Fruit fly (Drosophila melanogaster) whole organism, embryonic: ENCODE results near the gene Hexim.

Experiments used
- Abd-B ChIP-seq: fragments of 200-800 bp; sonication (Bioruptor generic); optimal IDR thresholded peaks from 2 replicates; lab custom pipeline; 2018; ENCODE audit warnings: missing biosample characterization, mild to moderate bottlenecking, missing genetic modification characterization, moderate library complexity
- Ada2b ChIP-seq: fragments of 200-800 bp; sonication (Bioruptor generic); IDR thresholded peaks from 2 replicates; pipeline ENCODE4 v1.3.6; 2022; ENCODE audit warnings: missing biosample characterization, missing genetic modification characterization
- CG1024 ChIP-seq: fragments of 200-800 bp; sonication (Bioruptor generic); IDR thresholded peaks from 2 replicates; pipeline ENCODE4 v1.3.6; 2022; ENCODE audit warnings: missing biosample characterization, missing genetic modification characterization
- CG10321 ChIP-seq: fragments of 200-800 bp; sonication (Bioruptor generic); IDR thresholded peaks from 2 replicates; pipeline ENCODE4 v1.3.6; 2022; ENCODE audit warnings: missing biosample characterization, missing genetic modification characterization
- CG11247 ChIP-seq: fragments of 200-800 bp; sonication (Bioruptor generic); IDR thresholded peaks from 2 replicates; pipeline ENCODE4 v1.3.6; 2022; ENCODE audit warnings: missing biosample characterization, missing genetic modification characterization
- CG11560 ChIP-seq: fragments of 200-800 bp; sonication (Bioruptor generic); IDR thresholded peaks from 3 replicates; pipeline ENCODE4 v1.3.6; 2022; ENCODE audit warnings: missing biosample characterization, missing genetic modification characterization
- CG1233 ChIP-seq: fragments of 200-800 bp; sonication (Bioruptor generic); optimal IDR thresholded peaks from 4 replicates; lab custom pipeline; 2018; ENCODE audit warnings: missing biosample characterization, mild to moderate bottlenecking, missing genetic modification characterization
- CG13624 ChIP-seq: fragments of 200-800 bp; sonication (Bioruptor generic); optimal IDR thresholded peaks from 2 replicates; lab custom pipeline; 2016; ENCODE audit warnings: missing biosample characterization, missing genetic modification characterization
- CG13894 ChIP-seq: fragments of 200-800 bp; sonication (Bioruptor generic); optimal IDR thresholded peaks from 3 replicates; lab custom pipeline; 2018; ENCODE audit warnings: missing biosample characterization, mild to moderate bottlenecking, missing genetic modification characterization, moderate library complexity
- CG15011 ChIP-seq: fragments of 200-800 bp; sonication (Bioruptor generic); optimal IDR thresholded peaks from 3 replicates; lab custom pipeline; 2018; ENCODE audit warnings: missing biosample characterization, mild to moderate bottlenecking, missing genetic modification characterization
- CG1529 ChIP-seq: fragments of 200-800 bp; sonication (Bioruptor generic); optimal IDR thresholded peaks from 3 replicates; lab custom pipeline; 2018; ENCODE audit warnings: missing biosample characterization, missing genetic modification characterization
- CG1603 ChIP-seq: fragments of 200-800 bp; sonication (Bioruptor generic); optimal IDR thresholded peaks from 2 replicates; lab custom pipeline; 2019; ENCODE audit warnings: missing biosample characterization, mild to moderate bottlenecking, missing genetic modification characterization, moderate library complexity
- CG16815 ChIP-seq: fragments of 200-800 bp; sonication (Bioruptor generic); optimal IDR thresholded peaks from 3 replicates; lab custom pipeline; 2017; ENCODE audit warnings: missing biosample characterization, mild to moderate bottlenecking, missing genetic modification characterization
- CG17802 ChIP-seq: fragments of 200-800 bp; sonication (Bioruptor generic); optimal IDR thresholded peaks from 2 replicates; lab custom pipeline; 2018; ENCODE audit warnings: missing biosample characterization, mild to moderate bottlenecking, missing genetic modification characterization, moderate library complexity
- CG3065 ChIP-seq: fragments of 200-800 bp; sonication (Bioruptor generic); optimal IDR thresholded peaks from 2 replicates; lab custom pipeline; 2016; ENCODE audit warnings: missing biosample characterization, missing genetic modification characterization
- CG31388 ChIP-seq: fragments of 200-800 bp; sonication (Bioruptor generic); optimal IDR thresholded peaks from 2 replicates; lab custom pipeline; 2016; ENCODE audit warnings: missing biosample characterization, missing genetic modification characterization
- CG33557 ChIP-seq: fragments of 200-800 bp; sonication (Bioruptor generic); optimal IDR thresholded peaks from 2 replicates; lab custom pipeline; 2019; ENCODE audit warnings: missing biosample characterization, mild to moderate bottlenecking, missing genetic modification characterization, moderate library complexity
- CG3847 ChIP-seq: fragments of 200-800 bp; sonication (Bioruptor generic); IDR thresholded peaks from 2 replicates; pipeline ENCODE4 v1.3.6; 2022; ENCODE audit warnings: missing biosample characterization, missing genetic modification characterization
- CG43689 ChIP-seq: fragments of 200-800 bp; sonication (Bioruptor generic); IDR thresholded peaks from 2 replicates; pipeline ENCODE4 v1.3.6; 2022; ENCODE audit warnings: missing biosample characterization, missing genetic modification characterization
- CG6689 ChIP-seq: fragments of 200-800 bp; sonication (Bioruptor generic); IDR thresholded peaks from 2 replicates; pipeline ENCODE4 v1.3.6; 2022; ENCODE audit warnings: missing biosample characterization, missing genetic modification characterization
- CG7372 ChIP-seq: fragments of 200-800 bp; sonication (Bioruptor generic); IDR thresholded peaks from 2 replicates; pipeline ENCODE4 v1.3.6; 2022; ENCODE audit warnings: missing biosample characterization, missing genetic modification characterization
- CG8478 ChIP-seq: fragments of >200 bp; optimal IDR thresholded peaks from 2 replicates; lab custom pipeline; 2018
- Camta ChIP-seq: fragments of 200-800 bp; sonication (Bioruptor generic); optimal IDR thresholded peaks from 2 replicates; lab custom pipeline; 2016; ENCODE audit warnings: missing biosample characterization, missing genetic modification characterization
- Deaf1 ChIP-seq: fragments of 200-800 bp; optimal IDR thresholded peaks from 3 replicates; lab custom pipeline; 2019; ENCODE audit warnings: missing biosample characterization, mild to moderate bottlenecking, missing genetic modification characterization, moderate library complexity
- Dll ChIP-seq: fragments of 200-800 bp; sonication (Bioruptor generic); IDR thresholded peaks from 4 replicates; pipeline ENCODE4 v1.3.6; 2022; ENCODE audit warnings: missing biosample characterization, missing genetic modification characterization; ENCODE audit not compliant: partially characterized antibody
- HLHmδ ChIP-seq: fragments of 200-800 bp; sonication (Bioruptor generic); optimal IDR thresholded peaks from 2 replicates; lab custom pipeline; 2018; ENCODE audit warnings: missing biosample characterization, mild to moderate bottlenecking, missing genetic modification characterization, moderate library complexity
- Hr39 ChIP-seq: fragments of >200 bp; optimal IDR thresholded peaks from 2 replicates; lab custom pipeline; 2017
- MBD-R2 ChIP-seq: fragments of 200-800 bp; sonication (Bioruptor generic); IDR thresholded peaks from 2 replicates; pipeline ENCODE4 v1.3.6; 2022; ENCODE audit warnings: missing biosample characterization, missing genetic modification characterization
- Myb ChIP-seq: fragments of 200-800 bp; sonication (Bioruptor generic); optimal IDR thresholded peaks from 2 replicates; lab custom pipeline; 2016; ENCODE audit warnings: missing biosample characterization, missing genetic modification characterization
- NK7.1 ChIP-seq: fragments of 200-800 bp; sonication (Bioruptor generic); optimal IDR thresholded peaks from 3 replicates; lab custom pipeline; 2016; ENCODE audit warnings: missing biosample characterization, missing genetic modification characterization
- Neu2 ChIP-seq: fragments of 200-800 bp; sonication (Bioruptor generic); optimal IDR thresholded peaks from 3 replicates; lab custom pipeline; 2016; ENCODE audit warnings: missing biosample characterization, missing genetic modification characterization, borderline replicate concordance
- Pdp1 ChIP-seq, 2 experiments: fragments of 200-800 bp; sonication (Bioruptor generic); optimal IDR thresholded peaks; 3 replicates each; lab custom pipeline; 2016; ENCODE audit warnings: missing biosample characterization in 2 of 2, missing genetic modification characterization in 2 of 2, mild to moderate bottlenecking in 1 of 2, moderate library complexity in 1 of 2
- TFAM ChIP-seq: fragments of 200-800 bp; sonication (Bioruptor generic); optimal IDR thresholded peaks from 2 replicates; lab custom pipeline; 2017; ENCODE audit warnings: missing biosample characterization, missing genetic modification characterization, inconsistent platforms
- Xrp1 ChIP-seq: fragments of 200-800 bp; sonication (Bioruptor generic); IDR thresholded peaks from 2 replicates; pipeline ENCODE4 v1.3.6; 2022; ENCODE audit warnings: missing biosample characterization, missing genetic modification characterization
- az2 ChIP-seq: fragments of 200-800 bp; sonication (Bioruptor generic); optimal IDR thresholded peaks from 3 replicates; lab custom pipeline; 2016; ENCODE audit warnings: missing biosample characterization, missing genetic modification characterization
- bsh ChIP-seq, 2 experiments: fragments of 200-800 bp; sonication (Bioruptor generic); optimal IDR thresholded peaks; 2 replicates each; lab custom pipeline; 2017 to 2018; ENCODE audit warnings: mild to moderate bottlenecking in 2 of 2, missing biosample characterization in 2 of 2, missing genetic modification characterization in 2 of 2, moderate library complexity in 1 of 2
- ci ChIP-seq: fragments of 200-800 bp; sonication (Bioruptor generic); IDR thresholded peaks from 3 replicates; pipeline ENCODE4 v1.3.6; 2022; ENCODE audit warnings: missing biosample characterization, missing genetic modification characterization
- crc ChIP-seq: fragments of 200-800 bp; sonication (Bioruptor generic); optimal IDR thresholded peaks from 2 replicates; lab custom pipeline; 2016; ENCODE audit warnings: missing biosample characterization, missing genetic modification characterization
- dpn ChIP-seq, 2 experiments: fragments of 200-800 bp; sonication (Bioruptor generic); optimal IDR thresholded peaks; 3 replicates each; lab custom pipeline; 2016; ENCODE audit warnings: missing biosample characterization in 2 of 2, missing genetic modification characterization in 2 of 2
- dysf ChIP-seq: fragments of 200-800 bp; sonication (Bioruptor generic); IDR thresholded peaks from 3 replicates; pipeline ENCODE4 v1.3.6; 2022; ENCODE audit warnings: missing biosample characterization, missing genetic modification characterization
- gem ChIP-seq: fragments of 200-800 bp; sonication (Bioruptor generic); optimal IDR thresholded peaks from 2 replicates; lab custom pipeline; 2019; ENCODE audit warnings: missing biosample characterization, mild to moderate bottlenecking, missing genetic modification characterization, moderate library complexity
- grau ChIP-seq: fragments of 200-800 bp; optimal IDR thresholded peaks from 3 replicates; lab custom pipeline; 2019; ENCODE audit warnings: missing biosample characterization, mild to moderate bottlenecking, missing genetic modification characterization, moderate library complexity
- klu ChIP-seq: fragments of 200-800 bp; sonication (Bioruptor generic); IDR thresholded peaks from 2 replicates; pipeline ENCODE4 v1.3.6; 2022; ENCODE audit warnings: missing biosample characterization, missing genetic modification characterization
- knrl ChIP-seq: fragments of 200-800 bp; sonication (Bioruptor generic); IDR thresholded peaks from 3 replicates; pipeline ENCODE4 v1.3.6; 2022; ENCODE audit warnings: missing biosample characterization, missing genetic modification characterization; ENCODE audit not compliant: partially characterized antibody
- lola ChIP-seq, 3 experiments: fragments of >200 bp in 2 of 3; fragments of 200-800 bp in 1 of 3; sonication (Bioruptor generic) in 1 of 3; optimal IDR thresholded peaks; 2 replicates each; lab custom pipeline; 2017 to 2019; ENCODE audit warnings: missing biosample characterization in 3 of 3, missing genetic modification characterization in 3 of 3, mild to moderate bottlenecking in 1 of 3, moderate library complexity in 1 of 3
- odd ChIP-seq: fragments of 200-800 bp; sonication (Bioruptor generic); optimal IDR thresholded peaks from 2 replicates; lab custom pipeline; 2017; ENCODE audit warnings: missing biosample characterization, mild to moderate bottlenecking, missing genetic modification characterization
- pros ChIP-seq: fragments of 200-800 bp; sonication (Bioruptor generic); optimal IDR thresholded peaks from 3 replicates; lab custom pipeline; 2019; ENCODE audit warnings: missing biosample characterization, mild to moderate bottlenecking, missing genetic modification characterization, moderate library complexity
- sens ChIP-seq: fragments of 200-800 bp; sonication (Bioruptor generic); peaks from one replicate; lab custom pipeline; 2016; ENCODE audit warnings: missing biosample characterization, missing genetic modification characterization
- tup ChIP-seq: fragments of 200-800 bp; sonication (Bioruptor generic); optimal IDR thresholded peaks from 2 replicates; lab custom pipeline; 2016; ENCODE audit warnings: missing biosample characterization, mild to moderate bottlenecking, missing genetic modification characterization, moderate library complexity
- vfl ChIP-seq: fragments of 200-800 bp; sonication (Bioruptor generic); optimal IDR thresholded peaks from 2 replicates; lab custom pipeline; 2016; ENCODE audit warnings: missing biosample characterization, missing genetic modification characterization

The Hexim gene

DNA sequence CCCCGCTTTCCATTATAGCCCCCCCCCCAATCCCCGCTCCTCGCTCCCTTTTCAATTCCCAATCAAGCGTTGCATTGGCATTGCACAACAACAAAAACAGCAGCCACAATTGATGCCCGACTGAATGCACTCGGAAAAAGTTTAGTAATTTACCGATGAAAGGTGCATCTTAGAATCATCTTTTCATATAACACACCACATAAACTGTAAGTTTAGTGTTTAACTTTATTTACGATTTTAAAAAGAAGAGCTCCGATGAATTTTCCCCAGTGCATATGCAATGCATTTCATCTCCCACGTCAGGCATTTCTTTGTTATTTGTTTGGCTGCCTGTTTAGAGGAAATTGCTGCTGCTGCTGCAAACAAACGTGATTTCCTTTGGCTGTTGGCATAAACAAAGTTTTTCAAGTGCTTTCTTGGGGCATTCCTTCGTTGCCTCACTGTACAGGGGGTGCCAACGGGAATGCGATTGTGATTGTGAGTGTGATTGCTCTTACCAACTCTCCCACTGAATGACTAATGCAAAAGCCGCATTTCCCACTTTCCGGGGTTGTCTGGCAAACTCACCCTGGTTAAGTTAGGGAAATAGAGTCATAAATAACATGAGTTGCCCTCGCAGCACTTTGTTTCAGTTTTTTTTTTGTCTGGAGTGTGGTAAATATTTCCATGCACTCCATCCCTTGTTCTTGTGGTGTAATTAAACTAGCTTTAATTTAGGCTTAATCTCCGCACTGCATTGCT lies 33.2 kb downstream of the Hexim start (continued):
- TF ChIP-seq dpn (GFP tag; optimal IDR thresholded peaks at IDR 0.05; lab: Kevin White, UChicago): peak; percentile 47 to 54
- no peak for TF ChIP-seq vfl (GFP tag; lab: Kevin White, UChicago)
- no peak for TF ChIP-seq HLHmδ (GFP tag; lab: Kevin White, UChicago)
- peak; percentile 57 for TF ChIP-seq CG17802 (tag; lab: Kevin White, UChicago)
- no peak for TF ChIP-seq CG13894 (tag; lab: Kevin White, UChicago)
- TF ChIP-seq NK7.1 (GFP tag; lab: Kevin White, UChicago): peak; percentile 36
- peak; percentile 88 for TF ChIP-seq Xrp1 (GFP tag; lab: Robert Waterston, UW)
- TF ChIP-seq CG3065: no peak
- TF ChIP-seq CG10321 (GFP tag; lab: Robert Waterston, UW): no peak
- TF ChIP-seq CG3847: no peak
- peak; percentile 14 for TF ChIP-seq TFAM (GFP tag; lab: Kevin White, UChicago)
- no peak for TF ChIP-seq Myb (GFP tag; lab: Kevin White, UChicago)
- TF ChIP-seq CG13624: no peak
- TF ChIP-seq CG11560 (tag; lab: Robert Waterston, UW): no peak
- peak; percentile 47 for TF ChIP-seq CG16815 (GFP tag; lab: Kevin White, UChicago)
- TF ChIP-seq Hr39 (lab: Kevin White, UChicago): no peak
- TF ChIP-seq az2 (GFP tag; lab: Kevin White, UChicago): peak; percentile 68
- TF ChIP-seq grau (tag; lab: Kevin White, UChicago): peak; percentile 58
- TF ChIP-seq CG43689 (GFP tag; lab: Robert Waterston, UW): no peak
- peak; percentile 24; the same call in 1 of the 3 replicates for TF ChIP-seq dysf (GFP tag; lab: Robert Waterston, UW)
- peak; percentile 59 for TF ChIP-seq Pdp1 (GFP tag; optimal IDR thresholded peaks at IDR 0.05; lab: Kevin White, UChicago)
- TF ChIP-seq CG6689 (GFP tag; lab: Robert Waterston, UW): peak; percentile 71; the same call in 1 of the 2 replicates
- peak; percentile 60 for TF ChIP-seq CG1233 (GFP tag; lab: Kevin White, UChicago)
- no peak for TF ChIP-seq CG7372 (GFP tag; lab: Robert Waterston, UW)
- peak; percentile 67 for TF ChIP-seq CG1529 (GFP tag; lab: Kevin White, UChicago)
- TF ChIP-seq Camta (GFP tag; lab: Kevin White, UChicago): peak; percentile 47
- no peak for TF ChIP-seq MBD-R2 (GFP tag; lab: Robert Waterston, UW)
- TF ChIP-seq knrl (GFP tag; lab: Robert Waterston, UW): no peak; the same call in 2 of the 3 replicates
- no peak for TF ChIP-seq Dll (GFP tag; lab: Robert Waterston, UW)
- TF ChIP-seq klu (GFP tag; lab: Robert Waterston, UW): no peak
- TF ChIP-seq lola (GFP tag; optimal IDR thresholded peaks at IDR 0.05; lab: Kevin White, UChicago): peak in 1 of 3 experiments; percentile 83
- peak; percentile 60 for TF ChIP-seq Abd-B (GFP tag; lab: Kevin White, UChicago)
- peak; percentile 92 for TF ChIP-seq ci (GFP tag; lab: Robert Waterston, UW)
- peak; percentile 89 for TF ChIP-seq CG1603
- TF ChIP-seq CG33557 (GFP tag; lab: Kevin White, UChicago): peak; percentile 64
- TF ChIP-seq CG8478 (lab: Kevin White, UChicago): no peak
- TF ChIP-seq bsh (GFP tag; optimal IDR thresholded peaks at IDR 0.05; lab: Kevin White, UChicago): peak; percentile 53 to 91
- TF ChIP-seq crc (GFP tag; lab: Kevin White, UChicago): no peak
- peak; percentile 84 for TF ChIP-seq CG1024
- peak; percentile 5 for TF ChIP-seq odd (GFP tag; lab: Kevin White, UChicago)
- TF ChIP-seq CG31388 (GFP tag; lab: Kevin White, UChicago): peak; percentile 37
- TF ChIP-seq Neu2 (GFP tag; lab: Kevin White, UChicago): no peak
- 0 out of 2 replicates have a peak, but pooled peaks have one; percentile 19 for TF ChIP-seq CG11247
- no peak for TF ChIP-seq tup
- peak; percentile 62 for TF ChIP-seq pros (GFP tag; lab: Kevin White, UChicago)
- peak; percentile 82 for TF ChIP-seq gem (tag; lab: Kevin White, UChicago)
- no peak for TF ChIP-seq CG15011
- TF ChIP-seq Deaf1 (tag; lab: Kevin White, UChicago): peak; percentile 0
- TF ChIP-seq Ada2b: peak; percentile 43; the same call in 1 of the 2 replicates
- TF ChIP-seq sens (GFP tag; lab: Kevin White, UChicago): peak; percentile 95
